Worm (Caenorhabditis elegans): ENCODE measurements around the gene cdh-10.
A peak's percentile ranks its signal among the peaks of the same experiment; 100 is the strongest.

cdh-10 gene

ce11 chrIV:2388949-2389495 lies 74.1 kb downstream of the cdh-10 start, which contains the start of gene trap-3 (continued):
- peak; percentile 56 for TF ChIP-seq ceh-14 (tag; optimal IDR thresholded peaks at IDR 0.05)
- no peak for TF ChIP-seq ceh-22 (tag; optimal IDR thresholded peaks at IDR 0.05)
- no peak for TF ChIP-seq ceh-19 (GFP tag; optimal IDR thresholded peaks at IDR 0.05)
- TF ChIP-seq ets-4 (tag; optimal IDR thresholded peaks at IDR 0.05): peak; percentile 72
- TF ChIP-seq rnt-1 (tag; optimal IDR thresholded peaks at IDR 0.05): peak; percentile 99
- TF ChIP-seq ref-2 (tag; optimal IDR thresholded peaks at IDR 0.05): peak; percentile 92
- TF ChIP-seq ceh-45 (GFP tag; IDR thresholded peaks at IDR 0.05): no peak
- TF ChIP-seq fax-1 (tag; optimal IDR thresholded peaks at IDR 0.05): no peak
- peak; percentile 84 for TF ChIP-seq hlh-30 (tag; optimal IDR thresholded peaks at IDR 0.05; ENCODE audit: insufficient read depth)
- no peak for TF ChIP-seq hlh-6 (tag; optimal IDR thresholded peaks at IDR 0.05)
- TF ChIP-seq npax-4 (tag; optimal IDR thresholded peaks at IDR 0.05): no peak
- peak; percentile 40 for TF ChIP-seq ttx-3 (tag; optimal IDR thresholded peaks at IDR 0.05)
- no peak for TF ChIP-seq odd-2 (tag; optimal IDR thresholded peaks at IDR 0.05)
- TF ChIP-seq C38D4.7 (GFP tag; optimal IDR thresholded peaks at IDR 0.05): no peak
- TF ChIP-seq F13H6.1 (tag; optimal IDR thresholded peaks at IDR 0.05): peak; percentile 18
- no peak for TF ChIP-seq hlh-13 (GFP tag; optimal IDR thresholded peaks at IDR 0.05)
- TF ChIP-seq ceh-48 (tag; optimal IDR thresholded peaks at IDR 0.05): peak; percentile 45
- TF ChIP-seq sdc-2 (tag; optimal IDR thresholded peaks at IDR 0.05): peak; percentile 43
- TF ChIP-seq K02D7.2 (tag; optimal IDR thresholded peaks at IDR 0.05): no peak
- no peak for TF ChIP-seq ceh-9 (tag; optimal IDR thresholded peaks at IDR 0.05)
- peak; percentile 74 for TF ChIP-seq pqm-1 (tag; optimal IDR thresholded peaks at IDR 0.05)
- TF ChIP-seq dmd-4 (tag; optimal IDR thresholded peaks at IDR 0.05; ENCODE audit: borderline replicate concordance): no peak
- TF ChIP-seq nhr-232 (tag; optimal IDR thresholded peaks at IDR 0.05): no peak
- TF ChIP-seq che-1 (tag; optimal IDR thresholded peaks at IDR 0.05): no peak
- TF ChIP-seq pag-3 (tag; optimal IDR thresholded peaks at IDR 0.05; ENCODE audit: borderline replicate concordance): no peak
- TF ChIP-seq unc-3 (GFP tag; conservative IDR thresholded peaks at IDR 0.05): peak; percentile 34; the same call in 1 of the 2 replicates
- TF ChIP-seq unc-3 (tag; optimal IDR thresholded peaks at IDR 0.05): peak; percentile 28
- no peak for TF ChIP-seq Y22D7AL.16 (tag; optimal IDR thresholded peaks at IDR 0.05)
- TF ChIP-seq C08G9.2 (tag; optimal IDR thresholded peaks at IDR 0.05): peak; percentile 48
- no peak for TF ChIP-seq ceh-24 (tag; optimal IDR thresholded peaks at IDR 0.05)
- TF ChIP-seq lim-6 (tag; optimal IDR thresholded peaks at IDR 0.05): no peak
- no peak for TF ChIP-seq lin-11 (tag; optimal IDR thresholded peaks at IDR 0.05)
- no peak for TF ChIP-seq unc-55 (GFP tag; optimal IDR thresholded peaks at IDR 0.05)
- TF ChIP-seq K09A11.1 (tag; optimal IDR thresholded peaks at IDR 0.05; ENCODE audit: insufficient read depth): peak; percentile 2
- TF ChIP-seq tbx-7 (tag; optimal IDR thresholded peaks at IDR 0.05): peak; percentile 33
- TF ChIP-seq eyg-1 (tag; optimal IDR thresholded peaks at IDR 0.05): peak; percentile 33
- TF ChIP-seq pax-1 (tag; optimal IDR thresholded peaks at IDR 0.05): peak; percentile 73
- peak; percentile 17 for TF ChIP-seq hlh-8 (tag; optimal IDR thresholded peaks at IDR 0.05)
- TF ChIP-seq elt-4 (tag; optimal IDR thresholded peaks at IDR 0.05): no peak
- no peak for TF ChIP-seq gmeb-2 (tag; optimal IDR thresholded peaks at IDR 0.05)
- peak; percentile 15 for TF ChIP-seq ceh-2 (tag; optimal IDR thresholded peaks at IDR 0.05)
- no peak for TF ChIP-seq nhr-11 (tag; optimal IDR thresholded peaks at IDR 0.05)
- peak; percentile 80 for TF ChIP-seq ceh-30 (tag; optimal IDR thresholded peaks at IDR 0.05)
- TF ChIP-seq pha-4 (tag; optimal IDR thresholded peaks at IDR 0.05): no peak
- TF ChIP-seq ceh-18 (tag; optimal IDR thresholded peaks at IDR 0.05): peak; percentile 84
- peak; percentile 87 for TF ChIP-seq ceh-34 (tag; optimal IDR thresholded peaks at IDR 0.05)
- TF ChIP-seq ahr-1 (tag; optimal IDR thresholded peaks at IDR 0.05): peak; percentile 51
- TF ChIP-seq pha-2 (tag; optimal IDR thresholded peaks at IDR 0.05): no peak

All from whole organism, late embryonic.